Worm (Caenorhabditis elegans) whole organism, dauer: ENCODE measurements around the gene F35H10.10.

ENCODE experiments used
- unc-62 ChIP-seq: sonication (generic microtip); optimal IDR thresholded peaks from 2 replicates; lab custom pipeline; 2017; ENCODE audit warnings: missing biosample characterization, missing genetic modification reagents, missing genetic modification characterization

F35H10.10 gene

DNA sequence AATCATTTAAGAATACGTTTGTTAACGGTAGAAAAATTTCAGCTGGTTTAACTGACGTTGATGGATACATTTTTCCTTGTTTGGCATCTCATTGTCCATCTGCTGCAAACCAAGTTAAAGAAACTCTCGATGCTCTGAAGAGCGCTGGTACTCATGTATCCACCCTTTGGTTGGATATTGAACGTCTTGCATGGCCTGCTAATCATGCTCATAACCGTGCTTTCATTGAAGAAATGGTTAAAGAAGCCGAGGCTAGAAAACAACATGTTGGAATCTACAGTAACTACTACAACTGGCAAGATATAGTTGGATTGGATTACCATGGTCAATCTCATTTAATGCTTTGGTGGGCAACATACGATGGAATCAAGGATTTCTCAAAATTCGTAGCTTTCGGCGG, 20.3 kb upstream of the F35H10.10 start:
- no peak for TF ChIP-seq unc-62 (GFP tag; lab: Kevin White, UChicago)

DNA sequence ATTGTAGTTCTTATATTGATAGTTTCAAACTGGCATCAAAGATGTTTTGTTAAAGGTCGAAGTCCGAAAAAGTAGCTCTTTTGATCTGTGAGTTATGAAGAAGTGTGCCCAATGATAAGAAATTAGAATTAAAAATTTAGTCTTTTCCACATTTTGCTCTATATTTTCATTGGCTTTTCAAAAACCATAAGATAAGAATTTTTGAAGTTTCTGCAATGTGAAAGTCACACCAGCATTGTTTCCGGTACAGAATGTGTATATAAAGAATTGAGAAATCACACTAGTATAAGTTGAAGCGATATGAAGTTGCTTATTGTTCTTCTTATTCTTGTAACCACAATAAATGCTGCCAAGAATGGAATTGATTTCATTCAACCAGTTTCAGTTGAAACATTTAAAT, 19.8 kb upstream of the F35H10.10 start, which contains the start of gene lys-10:
lys-10 (plus strand) TSS at position 301 of the 400 bp plus-strand sequence.
- TF ChIP-seq unc-62 (GFP tag; lab: Kevin White, UChicago), result no peak

DNA sequence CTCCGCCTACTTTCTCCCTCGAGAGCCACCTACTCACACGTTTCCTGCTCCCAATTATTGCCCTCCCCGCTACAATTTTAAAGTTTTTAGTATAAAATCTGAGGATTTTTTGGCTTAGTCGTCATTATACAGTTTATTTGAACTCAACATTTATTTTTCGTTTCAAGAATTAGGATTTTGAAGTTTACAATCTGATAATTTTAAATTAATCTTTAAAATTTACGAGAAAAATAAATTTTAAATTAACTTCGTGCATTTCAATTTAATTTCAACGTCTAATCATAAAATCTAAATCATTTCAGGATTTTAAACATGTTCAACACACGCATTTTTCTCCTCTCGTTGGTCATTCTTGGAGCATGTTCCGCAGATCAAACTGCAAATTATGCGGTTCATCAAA, 16.2 kb upstream of the F35H10.10 start, which contains the start of gene F35H10.2:
F35H10.2 (plus strand) TSS at position 301 of the 400 bp plus-strand sequence.
- no peak for TF ChIP-seq unc-62 (GFP tag; lab: Kevin White, UChicago)

DNA sequence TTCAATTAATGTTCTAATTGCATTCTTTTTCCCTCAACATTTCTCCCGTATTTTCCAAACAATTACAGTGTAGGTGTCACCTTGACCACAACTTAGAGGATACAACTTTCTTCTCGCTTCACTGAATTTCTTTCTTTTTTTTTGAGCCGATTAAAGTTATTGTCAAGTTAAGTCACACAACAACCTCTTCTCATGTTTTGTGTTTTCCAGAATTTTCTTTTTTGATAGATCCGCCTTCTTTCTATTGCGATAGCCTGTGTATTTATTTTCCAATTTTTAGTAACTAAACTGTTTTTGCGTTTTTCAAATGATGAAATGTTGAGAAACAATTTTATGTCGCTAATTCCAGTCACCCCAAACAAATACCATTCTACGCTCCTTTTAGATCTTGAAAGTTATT, 12.9 kb upstream of the F35H10.10 start, which contains the start of gene F35H10.3:
F35H10.3 (plus strand) TSS at position 301 of the 400 bp plus-strand sequence.
- TF ChIP-seq unc-62 (GFP tag; lab: Kevin White, UChicago), result no peak

DNA sequence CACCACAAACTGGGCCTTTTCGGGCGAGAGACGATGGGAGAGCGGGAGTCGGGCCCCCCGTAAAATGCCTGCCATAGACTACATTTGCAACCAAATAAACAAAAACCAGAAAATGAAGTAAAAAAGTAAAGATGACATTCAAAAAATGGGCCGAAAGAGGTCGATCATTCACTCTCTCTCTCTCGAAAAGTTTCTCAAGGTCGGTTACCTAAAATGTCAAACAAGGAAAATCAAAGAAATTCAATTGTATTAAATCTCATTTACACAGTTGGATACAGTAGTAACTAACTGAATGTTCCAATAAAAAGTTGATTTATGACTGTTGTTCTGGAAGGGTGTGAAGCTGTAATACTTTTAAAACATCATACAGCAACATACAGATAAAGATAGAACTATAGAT, 6.1 kb upstream of the F35H10.10 start:
- no peak for TF ChIP-seq unc-62 (GFP tag; lab: Kevin White, UChicago)

DNA sequence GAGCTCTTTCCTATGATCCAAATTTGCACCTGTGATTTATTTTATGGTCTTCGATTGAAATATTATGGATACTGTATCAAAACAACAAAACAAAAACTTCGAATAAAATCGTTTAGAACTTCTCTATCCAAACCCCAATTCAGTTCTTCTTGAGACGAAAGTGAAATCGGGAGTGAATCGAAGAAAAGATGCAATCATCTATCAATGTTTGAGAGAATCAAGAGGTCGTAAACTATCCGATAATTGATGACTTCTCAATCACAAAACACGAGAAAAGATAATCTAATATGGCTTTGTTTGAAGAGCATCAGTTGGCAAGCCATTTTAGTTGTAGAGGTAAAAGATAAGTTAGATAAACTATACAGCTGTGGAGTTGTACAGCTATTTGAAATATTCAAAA, 5.1 kb upstream of the F35H10.10 start:
- TF ChIP-seq unc-62 (GFP tag; lab: Kevin White, UChicago), result no peak

DNA sequence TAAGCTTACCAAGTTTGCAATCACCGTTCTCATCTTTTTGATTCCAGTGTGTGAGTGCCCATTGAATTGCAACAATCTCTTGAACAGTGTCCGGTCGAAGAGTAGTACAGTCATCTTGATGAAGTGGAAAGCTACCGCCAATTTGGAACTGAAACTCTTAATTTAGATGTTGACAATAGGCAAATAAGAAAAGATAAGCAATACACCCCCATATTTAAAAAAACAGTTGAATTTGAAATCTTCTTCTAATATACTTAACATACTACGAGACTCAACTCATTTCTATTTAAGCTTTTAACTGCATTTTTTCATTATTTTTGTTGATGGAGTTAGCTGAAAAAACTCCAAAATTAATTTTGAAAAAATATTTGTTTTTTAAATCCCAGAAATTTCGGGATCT, 641 bp downstream of the F35H10.10 start:
- no peak for TF ChIP-seq unc-62 (GFP tag; lab: Kevin White, UChicago)

DNA sequence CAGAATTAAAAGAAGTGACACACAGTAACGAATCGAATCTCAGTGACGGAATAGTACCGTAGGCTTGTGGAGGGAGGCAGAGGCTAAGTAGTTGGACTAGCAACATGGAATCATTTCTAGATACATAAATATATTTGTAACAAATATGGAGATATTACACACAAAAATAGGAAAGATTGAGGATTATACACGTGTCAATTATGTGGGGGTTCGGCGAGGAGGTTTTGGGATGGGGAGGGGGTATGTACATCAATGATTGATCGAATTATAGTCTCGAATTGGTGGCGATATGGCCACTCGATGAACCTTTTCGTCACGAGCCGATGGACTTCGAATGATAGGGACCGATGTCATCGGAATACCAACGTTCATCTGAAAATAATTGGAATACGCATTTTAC, 5.3 kb downstream of the F35H10.10 start:
- TF ChIP-seq unc-62 (GFP tag; lab: Kevin White, UChicago), result no peak

DNA sequence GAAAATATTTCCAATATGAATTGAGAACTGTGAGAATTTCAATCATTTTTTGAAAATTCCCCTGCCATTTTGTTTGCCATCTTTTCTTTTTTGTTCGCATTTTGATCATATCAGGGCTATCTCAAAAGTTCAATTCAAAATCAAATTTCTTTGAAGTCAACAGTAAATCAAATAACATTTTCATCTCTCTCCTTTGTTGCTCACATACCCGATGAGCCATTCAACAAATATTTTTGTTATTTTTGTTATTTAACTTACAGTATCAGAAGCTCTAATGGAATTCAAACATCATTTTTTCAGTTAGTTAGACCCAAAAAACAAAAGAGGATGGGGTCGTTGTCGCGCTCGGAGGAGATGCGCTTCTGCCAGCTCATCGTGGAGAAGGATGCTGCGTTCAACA, 9.1 kb downstream of the F35H10.10 start, which contains the start of gene vha-5:
vha-5 (plus strand) TSS at position 301 of the 400 bp plus-strand sequence.
- TF ChIP-seq unc-62 (GFP tag; lab: Kevin White, UChicago), result no peak

DNA sequence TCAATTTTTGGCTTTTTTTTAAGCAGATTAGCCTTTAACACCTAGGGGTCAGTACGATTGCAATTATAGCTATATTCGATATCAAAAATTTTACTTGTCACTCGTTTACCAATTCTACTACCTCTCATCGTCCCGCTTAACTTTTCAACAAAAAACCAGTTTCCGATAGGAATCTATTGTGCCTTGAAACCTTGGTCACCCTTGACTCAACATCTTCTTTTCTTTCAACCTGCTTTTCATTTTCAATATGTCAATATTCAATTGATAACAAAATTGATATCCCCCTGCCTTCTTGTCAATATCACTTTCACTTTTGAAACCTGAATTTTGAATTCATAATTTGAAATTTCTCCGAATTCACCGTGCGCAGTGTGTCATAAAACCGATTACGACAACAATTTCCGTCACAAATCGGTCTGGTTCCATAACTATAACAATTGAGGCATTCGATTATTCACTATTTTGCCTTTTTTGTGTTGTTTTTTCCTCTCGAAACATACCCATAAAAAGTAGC, 10.0 kb downstream of the F35H10.10 start:
- TF ChIP-seq unc-62 (GFP tag; lab: Kevin White, UChicago), result no peak

DNA sequence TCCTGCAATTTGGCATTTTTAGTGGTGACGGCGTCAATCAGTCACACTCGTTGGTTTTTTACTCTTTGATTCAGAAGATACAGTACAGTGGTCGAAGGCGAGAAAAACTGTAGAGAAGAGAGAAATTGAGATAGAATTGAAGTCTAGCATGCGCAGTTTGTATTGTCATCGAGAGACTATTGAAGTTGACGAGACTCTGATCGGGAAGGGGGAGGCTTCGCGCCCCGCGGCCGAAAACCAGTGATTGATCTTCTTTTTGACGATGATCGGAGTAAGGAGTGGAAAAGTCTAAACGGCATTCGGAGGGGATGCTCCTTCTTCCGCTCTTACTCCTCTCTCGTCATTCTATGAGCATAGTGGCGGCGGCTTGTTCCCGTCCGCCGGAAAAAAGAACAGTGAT, 10.8 kb downstream of the F35H10.10 start:
- no peak for TF ChIP-seq unc-62 (GFP tag; lab: Kevin White, UChicago)

DNA sequence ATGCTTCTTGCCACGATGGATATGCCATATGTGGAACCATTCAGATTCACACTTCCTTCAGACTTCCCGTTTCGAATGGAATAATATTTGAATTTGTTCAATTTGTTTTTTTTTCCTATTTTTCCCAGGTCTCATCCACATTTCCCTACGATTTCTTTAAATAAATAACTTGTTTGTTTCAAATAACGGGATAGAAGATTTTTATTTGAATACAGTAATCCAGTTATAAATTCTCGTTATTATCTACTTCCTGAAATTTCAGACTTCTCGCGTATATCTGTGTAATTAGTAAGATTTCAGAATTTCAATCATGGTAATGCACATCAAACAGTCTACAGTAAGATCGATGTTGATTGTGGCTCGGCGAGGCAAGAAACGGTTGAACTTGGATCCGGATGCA, 12.3 kb downstream of the F35H10.10 start, which contains the start of gene F35H10.5:
F35H10.5 (plus strand) TSS at position 301 of the 400 bp plus-strand sequence.
- TF ChIP-seq unc-62 (GFP tag; lab: Kevin White, UChicago), result no peak

DNA sequence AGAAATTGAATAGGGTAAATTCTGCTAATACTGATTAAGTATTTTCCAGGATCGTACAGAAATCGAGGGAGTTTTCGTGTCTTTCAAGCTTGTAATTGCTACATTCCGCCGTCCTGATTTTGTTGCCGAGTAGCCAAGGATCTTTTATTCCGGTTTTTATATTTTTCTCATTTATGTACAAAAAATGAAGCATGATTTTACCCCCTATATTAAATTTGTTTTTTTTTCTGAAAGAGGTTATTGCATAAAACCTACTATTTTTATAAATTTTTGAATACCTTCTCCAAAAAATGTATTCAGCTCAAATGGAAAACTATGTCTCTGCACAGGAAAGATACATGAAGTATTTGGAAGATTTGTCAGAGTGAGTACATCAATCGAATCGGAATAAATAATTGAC, 13.1 kb downstream of the F35H10.10 start, which contains the start of gene F35H10.6:
F35H10.6 (plus strand) TSS at position 301 of the 400 bp plus-strand sequence.
- TF ChIP-seq unc-62 (GFP tag; lab: Kevin White, UChicago), result no peak

DNA sequence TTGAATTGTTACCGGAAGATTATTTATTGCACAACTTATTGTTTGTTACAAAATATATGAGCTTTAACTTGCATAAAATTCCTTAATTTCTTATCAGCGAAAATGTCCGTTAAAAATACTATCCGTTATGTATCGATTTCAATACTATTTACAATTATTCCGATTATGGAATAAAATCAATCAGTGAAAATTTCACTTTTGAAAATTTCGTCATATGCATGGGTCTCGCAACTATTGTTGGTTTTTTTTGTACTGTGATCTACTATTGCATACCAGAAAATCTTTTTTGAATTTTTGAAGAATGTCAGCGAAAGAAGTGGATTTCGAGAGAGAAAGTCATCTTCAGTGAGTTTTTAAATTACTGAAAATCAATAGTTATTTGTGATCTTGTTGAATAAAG, 15.6 kb downstream of the F35H10.10 start, which contains the start of gene nprl-3:
nprl-3 (plus strand) TSS at position 301 of the 400 bp plus-strand sequence.
- no peak for TF ChIP-seq unc-62 (GFP tag; lab: Kevin White, UChicago)

DNA sequence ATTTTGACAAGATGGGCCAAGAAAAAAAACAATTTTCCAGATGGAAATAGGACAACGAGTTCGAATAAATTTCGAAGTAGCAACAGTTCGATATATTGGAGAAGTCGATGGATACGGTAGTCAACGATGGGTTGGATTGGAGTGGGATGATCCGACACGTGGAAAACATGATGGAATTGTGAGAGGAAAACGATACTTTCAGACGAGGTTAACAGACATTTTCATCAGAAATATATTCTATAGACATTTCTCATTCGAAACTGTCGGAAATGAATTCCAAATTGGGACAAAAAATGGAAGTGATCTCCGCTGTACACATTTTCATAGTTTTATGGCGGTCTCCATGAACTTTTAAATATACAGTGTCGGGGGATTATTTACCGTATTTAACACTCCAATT, 18.1 kb downstream of the F35H10.10 start, which contains the start of gene tbce-1:
tbce-1 (plus strand) TSS at position 41 of the 400 bp plus-strand sequence.
- no peak for TF ChIP-seq unc-62 (GFP tag; lab: Kevin White, UChicago)

DNA sequence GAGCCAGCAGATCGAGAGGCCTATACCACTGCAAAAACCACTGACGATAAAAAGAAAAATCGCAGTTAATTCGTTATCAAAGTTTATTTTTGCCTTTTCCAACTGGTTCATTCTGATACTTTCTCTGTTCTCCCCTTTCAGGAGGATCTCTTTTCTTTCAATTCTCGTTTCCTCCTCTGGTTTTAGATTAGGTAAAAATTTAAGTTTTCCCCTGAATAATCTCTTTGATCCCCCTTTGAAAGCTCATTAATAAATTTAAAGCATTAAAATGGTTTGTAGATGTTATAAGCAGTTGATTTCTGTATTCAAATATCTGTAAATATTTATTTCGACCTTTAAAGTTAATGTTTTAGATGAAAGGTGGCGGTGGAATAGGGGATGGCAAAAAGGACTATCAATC, 21.5 kb downstream of the F35H10.10 start, which contains the start of gene K07H8.2:
K07H8.2 (plus strand) TSS at position 301 of the 400 bp plus-strand sequence.
- no peak for TF ChIP-seq unc-62 (GFP tag; lab: Kevin White, UChicago)
